Worm (Caenorhabditis elegans): Measurements from ENCODE around the gene ZC449.8.

- TF ChIP-seq madf-6 (GFP tag; IDR thresholded peaks at IDR 0.05) (no peak), lsy-27 (tag; optimal IDR thresholded peaks at IDR 0.05; ENCODE audit: borderline replicate concordance, insufficient read depth) (no peak), lin-40 (tag; optimal IDR thresholded peaks at IDR 0.05) (no peak), chd-7 (tag; optimal IDR thresholded peaks at IDR 0.05) (no peak), nfyb-1 (GFP tag; IDR thresholded peaks at IDR 0.05) (no peak), repo-1 (tag; optimal IDR thresholded peaks at IDR 0.05) (no peak), dpl-1 (GFP tag; optimal IDR thresholded peaks at IDR 0.05) (no peak), lsl-1 (GFP tag; optimal IDR thresholded peaks at IDR 0.05) (no peak), bed-1 (GFP tag; IDR thresholded peaks at IDR 0.05) (no peak), unc-62 (GFP tag; optimal IDR thresholded peaks at IDR 0.05) (no peak), mes-4 (tag; optimal IDR thresholded peaks at IDR 0.05) (no peak), him-1 (tag; optimal IDR thresholded peaks at IDR 0.05) (no peak), B0261.1 (tag; optimal IDR thresholded peaks at IDR 0.05) (no peak)
These were observed 8.4 kb downstream of the ZC449.8 start, which contains the start of gene ZC449.1 for ce11 chrX:5024300-5024699.
